Worm (Caenorhabditis elegans) whole organism, early embryonic: ENCODE measurements around the gene F47B7.2.
A peak's percentile ranks its signal among the peaks of the same experiment; 100 is the strongest.

Experiments used
- B0310.2 ChIP-seq: sonication (generic microtip); optimal IDR thresholded peaks from 2 replicates; lab custom pipeline; 2016; ENCODE audit warnings: mild to moderate bottlenecking, missing genetic modification characterization, missing compliant biosample characterization
- F13C5.2 ChIP-seq: sonication (generic microtip); optimal IDR thresholded peaks from 2 replicates; lab custom pipeline; 2017; ENCODE audit warnings: mild to moderate bottlenecking, missing genetic modification characterization, inconsistent platforms, missing compliant biosample characterization
- aly-1 ChIP-seq: sonication (generic microtip); optimal IDR thresholded peaks from 2 replicates; lab custom pipeline; 2016; ENCODE audit warnings: missing genetic modification characterization, missing compliant biosample characterization
- ama-1 ChIP-seq: fragments of 150-350 bp; optimal IDR thresholded peaks from 2 replicates; lab custom pipeline; 2014
- ceh-13 ChIP-seq: fragments of 200-800 bp; sonication (Bioruptor generic); optimal IDR thresholded peaks from 2 replicates; lab custom pipeline; 2018; ENCODE audit warnings: mild to moderate bottlenecking, missing genetic modification characterization, missing compliant biosample characterization
- ceh-36 ChIP-seq: sonication (generic microtip); optimal IDR thresholded peaks from 2 replicates; lab custom pipeline; 2016; ENCODE audit warnings: missing genetic modification characterization, inconsistent platforms, missing compliant biosample characterization
- ets-7 ChIP-seq: sonication (generic microtip); optimal IDR thresholded peaks from 2 replicates; lab custom pipeline; 2016; ENCODE audit warnings: missing genotype, missing genetic modification characterization, missing compliant biosample characterization
- flt-1 ChIP-seq: fragments of 200-800 bp; sonication (Bioruptor generic); IDR thresholded peaks from 2 replicates; pipeline ENCODE4 v1.3.6; 2022; ENCODE audit warnings: missing genetic modification characterization, missing compliant biosample characterization
- hmbx-1 ChIP-seq: sonication (generic microtip); optimal IDR thresholded peaks from 2 replicates; lab custom pipeline; 2016; ENCODE audit warnings: mild to moderate bottlenecking, missing genetic modification characterization, missing compliant biosample characterization
- hmg-4 ChIP-seq: fragments of 200-800 bp; sonication (Bioruptor generic); optimal IDR thresholded peaks from 2 replicates; lab custom pipeline; 2018; ENCODE audit warnings: mild to moderate bottlenecking, missing genetic modification characterization, missing compliant biosample characterization
- hnd-1 ChIP-seq: sonication (generic microtip); optimal IDR thresholded peaks from 2 replicates; lab custom pipeline; 2016; ENCODE audit warnings: missing genetic modification characterization, missing compliant biosample characterization
- pes-1 ChIP-seq: fragments of 200-800 bp; sonication (Bioruptor generic); IDR thresholded peaks from 2 replicates; pipeline ENCODE4 v1.3.6; 2022; ENCODE audit warnings: missing genetic modification reagents, missing genetic modification characterization, missing compliant biosample characterization
- scrt-1 ChIP-seq: fragments of 200-800 bp; sonication (Bioruptor generic); IDR thresholded peaks from 2 replicates; pipeline ENCODE4 v1.3.6; 2022; ENCODE audit warnings: missing genetic modification characterization, missing compliant biosample characterization
- sea-1 ChIP-seq: fragments of 200-800 bp; sonication (Bioruptor generic); conservative IDR thresholded peaks from 2 replicates; pipeline ENCODE4 v1.3.6; 2022; ENCODE audit warnings: missing genetic modification characterization, missing compliant biosample characterization
- tbx-11 ChIP-seq: fragments of 200-800 bp; sonication (Bioruptor generic); IDR thresholded peaks from 2 replicates; pipeline ENCODE4 v1.3.6; 2022; ENCODE audit warnings: missing genetic modification characterization, missing compliant biosample characterization
- tbx-37 ChIP-seq: fragments of 200-800 bp; sonication (Bioruptor generic); conservative IDR thresholded peaks from 2 replicates; pipeline ENCODE4 v1.3.6; 2022; ENCODE audit warnings: missing genetic modification reagents, missing genetic modification characterization, missing compliant biosample characterization
- tra-4 ChIP-seq: sonication (generic microtip); optimal IDR thresholded peaks from 2 replicates; lab custom pipeline; 2017; ENCODE audit warnings: missing genetic modification characterization, missing compliant biosample characterization

Gene F47B7.2

ce11 chrX:3818856-3819524, 46.4 kb downstream of the F47B7.2 start:
- TF ChIP-seq ceh-36 (no peak), tra-4 (tag; lab: Kevin White, UChicago) (no peak), B0310.2 (tag; lab: Kevin White, UChicago) (no peak), ceh-13 (no peak), aly-1 (tag; lab: Kevin White, UChicago) (no peak), tbx-37 (no peak), scrt-1 (GFP tag; lab: Robert Waterston, UW) (no peak), tbx-11 (GFP tag; lab: Robert Waterston, UW) (no peak), sea-1 (GFP tag; lab: Robert Waterston, UW) (no peak), hmbx-1 (tag; lab: Kevin White, UChicago) (no peak), F13C5.2 (tag; lab: Kevin White, UChicago) (no peak), flt-1 (no peak), hnd-1 (tag; lab: Kevin White, UChicago) (no peak), ama-1 (lab: Kevin White, UChicago) (no peak)

DNA sequence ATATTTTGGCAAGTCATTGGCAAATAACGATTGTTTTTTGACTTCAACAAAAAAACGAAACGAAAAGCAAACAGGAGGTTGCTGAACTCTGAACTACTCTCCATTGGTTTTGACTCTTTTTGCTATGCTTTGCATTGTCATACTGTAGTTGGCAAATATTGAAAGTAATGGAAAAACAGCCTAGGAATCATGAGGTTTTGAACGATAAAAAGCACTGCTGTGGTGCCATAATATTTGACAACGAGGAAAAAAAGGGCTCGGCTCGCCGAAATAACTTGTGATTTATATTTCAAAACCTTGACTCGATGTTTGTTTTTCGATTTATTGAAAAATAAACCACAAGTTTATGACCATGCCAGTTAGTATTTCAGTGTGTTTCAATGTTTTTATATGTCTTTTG, 47.1 kb downstream of the F47B7.2 start:
- TF ChIP-seq tbx-11 (GFP tag; lab: Robert Waterston, UW) (no peak), ama-1 (lab: Kevin White, UChicago) (no peak), ceh-13 (no peak), B0310.2 (tag; lab: Kevin White, UChicago) (no peak), ceh-36 (no peak), tra-4 (tag; lab: Kevin White, UChicago) (no peak), hmbx-1 (tag; lab: Kevin White, UChicago) (no peak), hnd-1 (tag; lab: Kevin White, UChicago) (no peak), flt-1 (no peak), scrt-1 (GFP tag; lab: Robert Waterston, UW) (no peak), hmg-4 (GFP tag; lab: Kevin White, UChicago) (no peak), tbx-37 (no peak), sea-1 (GFP tag; lab: Robert Waterston, UW) (no peak), F13C5.2 (tag; lab: Kevin White, UChicago) (no peak), aly-1 (tag; lab: Kevin White, UChicago) (no peak), pes-1 (GFP tag; lab: Robert Waterston, UW) (no peak), ets-7 (tag; lab: Kevin White, UChicago) (no peak)

DNA sequence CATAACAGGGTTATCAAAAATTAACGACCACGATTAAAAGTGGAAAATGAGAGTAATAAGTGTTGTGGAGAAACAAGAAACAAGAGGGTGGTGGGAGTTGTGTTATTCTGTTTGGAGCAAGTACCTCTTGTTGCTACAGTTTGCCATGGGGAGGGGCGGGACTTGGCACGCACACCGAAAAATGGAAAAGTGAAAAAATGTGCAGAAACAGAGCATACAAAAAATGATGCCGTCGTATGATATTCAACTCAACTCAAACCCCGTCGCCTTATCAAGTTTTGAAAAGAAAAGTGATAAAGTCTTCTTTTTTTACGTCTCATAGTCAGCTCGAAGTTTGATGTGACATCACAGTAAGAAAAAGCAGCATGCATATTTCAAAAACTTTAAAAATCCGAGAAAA, 48.1 kb downstream of the F47B7.2 start:
- TF ChIP-seq F13C5.2 (tag; lab: Kevin White, UChicago) (no peak), pes-1 (GFP tag; lab: Robert Waterston, UW) (no peak), hnd-1 (tag; lab: Kevin White, UChicago) (no peak), B0310.2 (tag; lab: Kevin White, UChicago) (no peak), sea-1 (GFP tag; lab: Robert Waterston, UW) (no peak), ets-7 (tag; lab: Kevin White, UChicago) (no peak), ama-1 (lab: Kevin White, UChicago) (no peak), hmg-4 (GFP tag; lab: Kevin White, UChicago) (no peak), tbx-11 (GFP tag; lab: Robert Waterston, UW) (no peak), ceh-36 (no peak), scrt-1 (GFP tag; lab: Robert Waterston, UW) (no peak), hmbx-1 (tag; lab: Kevin White, UChicago) (no peak), flt-1 (no peak), tbx-37 (no peak), ceh-13 (no peak), tra-4 (tag; lab: Kevin White, UChicago) (no peak), aly-1 (tag; lab: Kevin White, UChicago) (no peak)

ce11 chrX:3821609-3822008, 49.0 kb downstream of the F47B7.2 start:
- TF ChIP-seq tra-4 (tag; lab: Kevin White, UChicago) (no peak), scrt-1 (GFP tag; lab: Robert Waterston, UW) (0 out of 2 replicates have a peak, but pooled peaks have one; percentile 27), tbx-11 (GFP tag; lab: Robert Waterston, UW) (no peak)

DNA sequence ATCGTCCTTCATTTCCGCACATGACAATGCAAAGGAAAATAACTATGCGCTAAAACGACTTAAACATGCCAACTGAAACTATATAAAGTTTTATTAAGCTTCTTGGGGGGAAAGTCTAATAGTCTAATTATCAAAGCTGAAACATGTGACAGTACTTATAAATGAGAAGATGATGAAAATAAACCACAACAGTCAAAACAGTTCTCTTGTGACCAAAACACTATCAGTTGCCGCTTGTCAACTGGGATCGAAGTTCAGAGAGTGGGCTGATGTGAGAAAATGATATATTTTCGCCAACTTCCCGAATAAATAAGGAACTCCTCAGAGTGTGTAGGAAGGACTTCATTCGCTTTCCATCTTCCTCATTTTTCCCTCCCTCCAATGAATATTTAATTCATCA, 49.5 kb downstream of the F47B7.2 start:
- TF ChIP-seq ceh-13 (no peak), scrt-1 (GFP tag; lab: Robert Waterston, UW) (no peak), tra-4 (tag; lab: Kevin White, UChicago) (no peak), aly-1 (tag; lab: Kevin White, UChicago) (no peak), hmg-4 (GFP tag; lab: Kevin White, UChicago) (no peak), hnd-1 (tag; lab: Kevin White, UChicago) (no peak), flt-1 (no peak), sea-1 (GFP tag; lab: Robert Waterston, UW) (no peak), ama-1 (lab: Kevin White, UChicago) (no peak), tbx-11 (GFP tag; lab: Robert Waterston, UW) (no peak), B0310.2 (tag; lab: Kevin White, UChicago) (no peak), tbx-37 (no peak), pes-1 (GFP tag; lab: Robert Waterston, UW) (no peak), ceh-36 (no peak), F13C5.2 (tag; lab: Kevin White, UChicago) (no peak), ets-7 (tag; lab: Kevin White, UChicago) (no peak), hmbx-1 (tag; lab: Kevin White, UChicago) (no peak)

DNA sequence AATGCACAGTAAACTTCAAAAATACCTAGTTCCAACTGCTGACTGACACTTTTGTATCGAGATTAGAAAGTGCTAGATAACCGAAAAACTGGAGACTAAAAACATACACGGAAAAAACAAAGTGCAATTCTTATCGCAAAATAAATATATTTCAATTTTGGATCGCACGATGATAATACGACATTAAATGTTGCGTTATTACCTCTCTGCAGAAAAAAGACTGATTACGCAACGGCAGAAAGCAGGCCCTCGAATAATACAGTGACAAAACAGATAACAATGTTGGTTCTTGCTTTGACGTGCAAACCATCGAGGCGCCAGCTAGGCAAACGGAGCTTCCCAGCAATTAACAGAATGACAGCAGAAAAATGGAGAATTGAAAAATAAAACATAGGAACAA, 51.3 kb downstream of the F47B7.2 start:
- TF ChIP-seq hnd-1 (tag; lab: Kevin White, UChicago): no peak
- TF ChIP-seq scrt-1 (GFP tag; lab: Robert Waterston, UW): no peak
- no peak for TF ChIP-seq tra-4 (tag; lab: Kevin White, UChicago)
- TF ChIP-seq flt-1: no peak
- no peak for TF ChIP-seq aly-1 (tag; lab: Kevin White, UChicago)
- no peak for TF ChIP-seq ceh-36
- no peak for TF ChIP-seq ama-1 (lab: Kevin White, UChicago)
- no peak for TF ChIP-seq pes-1 (GFP tag; lab: Robert Waterston, UW)
- TF ChIP-seq hmbx-1 (tag; lab: Kevin White, UChicago): no peak
- no peak for TF ChIP-seq hmg-4 (GFP tag; lab: Kevin White, UChicago)
- TF ChIP-seq ets-7 (tag; lab: Kevin White, UChicago): no peak
- no peak for TF ChIP-seq tbx-11 (GFP tag; lab: Robert Waterston, UW)
- TF ChIP-seq sea-1 (GFP tag; lab: Robert Waterston, UW): no peak
